Worm (Caenorhabditis elegans): ENCODE results near the gene enu-3.1.

ce11 chrIII:10442355-10443140, 6.5 kb downstream of the enu-3.1 start, which contains the start of the genes H04D03.2 and ecps-2:
- TF ChIP-seq ama-1 (optimal IDR thresholded peaks at IDR 0.05) (no peak), hmbx-1 (tag; optimal IDR thresholded peaks at IDR 0.05) (no peak), scrt-1 (GFP tag; IDR thresholded peaks at IDR 0.05) (no peak), tbx-37 (GFP tag; conservative IDR thresholded peaks at IDR 0.05) (no peak), sea-1 (GFP tag; conservative IDR thresholded peaks at IDR 0.05) (no peak), aly-1 (tag; optimal IDR thresholded peaks at IDR 0.05) (no peak), tbx-11 (GFP tag; IDR thresholded peaks at IDR 0.05) (no peak), flt-1 (GFP tag; IDR thresholded peaks at IDR 0.05) (no peak), B0310.2 (tag; optimal IDR thresholded peaks at IDR 0.05) (no peak), ets-7 (tag; optimal IDR thresholded peaks at IDR 0.05) (no peak), ceh-36 (tag; optimal IDR thresholded peaks at IDR 0.05) (no peak), pes-1 (GFP tag; IDR thresholded peaks at IDR 0.05) (no peak), tra-4 (tag; optimal IDR thresholded peaks at IDR 0.05) (no peak)
